Worm (Caenorhabditis elegans): Measurements from ENCODE around the gene T28C6.5.

- no peak for TF ChIP-seq ama-1 (optimal IDR thresholded peaks at IDR 0.05)
- no peak for TF ChIP-seq ama-1 (GFP tag; optimal IDR thresholded peaks at IDR 0.05)
- TF ChIP-seq ekl-4 (GFP tag; IDR thresholded peaks at IDR 0.05), result no peak
- no peak for TF ChIP-seq let-607 (tag; optimal IDR thresholded peaks at IDR 0.05)
- TF ChIP-seq bed-1 (GFP tag; IDR thresholded peaks at IDR 0.05), result no peak
Observed at ce11 chrIV:8772800-8773256, 48.4 kb upstream of the T28C6.5 start, which contains the start of gene F20C5.6.
